Worm (Caenorhabditis elegans) whole organism, L1 larva: Measurements from ENCODE around the gene twk-43.

ENCODE experiments used
- C16A3.4 ChIP-seq: fragments of 150-350 bp; optimal IDR thresholded peaks from 2 replicates; lab custom pipeline; 2014; ENCODE audit warnings: missing biosample characterization, missing genetic modification characterization
- C34B4.2 ChIP-seq: sonication (generic microtip); optimal IDR thresholded peaks from 2 replicates; lab custom pipeline; 2017; ENCODE audit warnings: mild to moderate bottlenecking, missing genetic modification characterization, missing compliant biosample characterization
- F16B12.6 ChIP-seq: fragments of 150-350 bp; optimal IDR thresholded peaks from 2 replicates; lab custom pipeline; 2014; ENCODE audit warnings: missing biosample characterization, missing genetic modification characterization
- aha-1 ChIP-seq: fragments of 150-350 bp; optimal IDR thresholded peaks from 2 replicates; lab custom pipeline; 2014; ENCODE audit warnings: missing biosample characterization, missing genetic modification characterization
- aly-2 ChIP-seq: fragments of 150-350 bp; optimal IDR thresholded peaks from 2 replicates; lab custom pipeline; 2014; ENCODE audit warnings: missing biosample characterization, missing genetic modification characterization
- blmp-1 ChIP-seq: fragments of 150-350 bp; optimal IDR thresholded peaks from 2 replicates; lab custom pipeline; 2014; ENCODE audit warnings: missing biosample characterization, missing genetic modification characterization
- ceh-8 ChIP-seq: fragments of 200-800 bp; sonication (Bioruptor generic); optimal IDR thresholded peaks from 2 replicates; lab custom pipeline; 2018; ENCODE audit warnings: mild to moderate bottlenecking, missing genetic modification characterization, moderate library complexity, missing compliant biosample characterization
- ceh-82 ChIP-seq, 3 experiments: fragments of 150-350 bp in 1 of 3; sonication (generic microtip) in 2 of 3; optimal IDR thresholded peaks; 2 replicates each; lab custom pipeline; 2014 to 2017; ENCODE audit warnings: missing biosample characterization in 3 of 3, missing genetic modification characterization in 3 of 3
- ceh-90 ChIP-seq: sonication (generic microtip); optimal IDR thresholded peaks from 2 replicates; lab custom pipeline; 2016; ENCODE audit warnings: missing genetic modification characterization, missing compliant biosample characterization
- ces-1 ChIP-seq: fragments of 150-350 bp; optimal IDR thresholded peaks from 2 replicates; lab custom pipeline; 2014; ENCODE audit warnings: missing biosample characterization, missing genetic modification reagents, missing genetic modification characterization
- efl-1 ChIP-seq, 4 experiments: fragments of 150-350 bp; optimal IDR thresholded peaks in 3 of 4; peaks in 1 of 4; 1 replicate in 1 of 4; 2 replicates in 3 of 4; lab custom pipeline; 2014; ENCODE audit warnings: missing biosample characterization in 2 of 4, missing genetic modification characterization in 2 of 4, missing genetic modification reagents in 2 of 4
- efl-3 ChIP-seq: fragments of 200-800 bp; sonication (Bioruptor generic); optimal IDR thresholded peaks from 2 replicates; lab custom pipeline; 2018; ENCODE audit warnings: mild to moderate bottlenecking, missing genetic modification characterization, missing compliant biosample characterization
- egl-13 ChIP-seq: sonication (generic microtip); optimal IDR thresholded peaks from 2 replicates; lab custom pipeline; 2016; ENCODE audit warnings: missing genotype, missing genetic modification reagents, missing genetic modification characterization, missing compliant biosample characterization
- elt-3 ChIP-seq, 6 experiments: fragments of 150-350 bp in 1 of 6; sonication (generic microtip); optimal IDR thresholded peaks; 2 replicates each; lab custom pipeline; 2017 to 2018; ENCODE audit warnings: missing biosample characterization in 6 of 6, missing genetic modification characterization in 6 of 6, inconsistent platforms in 1 of 6
- fkh-4 ChIP-seq: sonication (generic microtip); optimal IDR thresholded peaks from 2 replicates; lab custom pipeline; 2016; ENCODE audit warnings: missing compliant biosample characterization, missing genetic modification characterization, borderline replicate concordance
- hlh-17 ChIP-seq: fragments of 200-800 bp; sonication (Bioruptor generic); optimal IDR thresholded peaks from 2 replicates; lab custom pipeline; 2018; ENCODE audit warnings: missing genetic modification characterization, mild to moderate bottlenecking, missing compliant biosample characterization, moderate library complexity, borderline replicate concordance
- hlh-4 ChIP-seq: sonication (generic microtip); optimal IDR thresholded peaks from 2 replicates; lab custom pipeline; 2016; ENCODE audit warnings: mild to moderate bottlenecking, missing genetic modification characterization, missing compliant biosample characterization
- irx-1 ChIP-seq: sonication (generic microtip); optimal IDR thresholded peaks from 2 replicates; lab custom pipeline; 2016; ENCODE audit warnings: missing genetic modification characterization, missing compliant biosample characterization
- lin-14 ChIP-seq: fragments of 200-800 bp; sonication (Bioruptor generic); optimal IDR thresholded peaks from 2 replicates; lab custom pipeline; 2018; ENCODE audit warnings: mild to moderate bottlenecking, missing genetic modification characterization, moderate library complexity, missing compliant biosample characterization
- lin-15B ChIP-seq: fragments of 150-350 bp; sonication (generic microtip); optimal IDR thresholded peaks from 3 replicates; lab custom pipeline; 2014; ENCODE audit warnings: missing biosample characterization, missing genetic modification characterization
- lin-39 ChIP-seq: fragments of 150-350 bp; optimal IDR thresholded peaks from 2 replicates; lab custom pipeline; 2014; ENCODE audit warnings: missing biosample characterization, missing genetic modification reagents, missing genetic modification characterization
- lir-3 ChIP-seq: sonication (generic microtip); optimal IDR thresholded peaks from 2 replicates; lab custom pipeline; 2016; ENCODE audit warnings: mild to moderate bottlenecking, missing genetic modification characterization, moderate library complexity, missing compliant biosample characterization; ENCODE audit not compliant: poor library complexity
- lsy-2 ChIP-seq, 2 experiments: fragments of 150-350 bp; optimal IDR thresholded peaks; 2 replicates each; lab custom pipeline; 2014; ENCODE audit warnings: missing biosample characterization in 2 of 2, missing genetic modification characterization in 2 of 2
- mab-9 ChIP-seq: fragments of 200-800 bp; sonication (Bioruptor generic); IDR thresholded peaks from 2 replicates; pipeline ENCODE4 v1.3.6; 2022; ENCODE audit warnings: missing genetic modification reagents, missing genetic modification characterization, missing compliant biosample characterization
- nhr-19 ChIP-seq: fragments of 200-800 bp; sonication (Bioruptor generic); conservative IDR thresholded peaks from 2 replicates; pipeline ENCODE4 v1.3.6; 2022; ENCODE audit warnings: missing genetic modification characterization, missing compliant biosample characterization
- nhr-20 ChIP-seq: sonication (generic microtip); optimal IDR thresholded peaks from 2 replicates; lab custom pipeline; 2016; ENCODE audit warnings: mild to moderate bottlenecking, missing genetic modification characterization, missing compliant biosample characterization
- nhr-237 ChIP-seq: fragments of 150-350 bp; optimal IDR thresholded peaks from 2 replicates; lab custom pipeline; 2014; ENCODE audit warnings: missing biosample characterization, missing genetic modification characterization
- nhr-47 ChIP-seq: sonication (generic microtip); optimal IDR thresholded peaks from 2 replicates; lab custom pipeline; 2016; ENCODE audit warnings: mild to moderate bottlenecking, missing genetic modification characterization, moderate library complexity, missing compliant biosample characterization
- nhr-76 ChIP-seq: sonication (generic microtip); optimal IDR thresholded peaks from 2 replicates; lab custom pipeline; 2017; ENCODE audit warnings: missing biosample characterization, missing genetic modification characterization
- nhr-77 ChIP-seq: fragments of 150-350 bp; optimal IDR thresholded peaks from 2 replicates; lab custom pipeline; 2014; ENCODE audit warnings: missing biosample characterization, missing genetic modification characterization
- nhr-84 ChIP-seq: sonication (generic microtip); optimal IDR thresholded peaks from 2 replicates; lab custom pipeline; 2017; ENCODE audit warnings: missing biosample characterization, missing genetic modification characterization
- nhr-85 ChIP-seq: sonication (generic microtip); peaks from one replicate; lab custom pipeline; 2016; ENCODE audit warnings: missing genetic modification characterization, inconsistent platforms, missing compliant biosample characterization
- nhr-90 ChIP-seq: sonication (generic microtip); optimal IDR thresholded peaks from 2 replicates; lab custom pipeline; 2016; ENCODE audit warnings: mild to moderate bottlenecking, missing genetic modification characterization, missing compliant biosample characterization; ENCODE audit not compliant: poor library complexity
- pax-3 ChIP-seq: fragments of 200-800 bp; sonication (Bioruptor generic); optimal IDR thresholded peaks from 2 replicates; lab custom pipeline; 2018; ENCODE audit warnings: mild to moderate bottlenecking, missing genetic modification characterization, moderate library complexity, missing compliant biosample characterization
- pqm-1 ChIP-seq: sonication (generic microtip); optimal IDR thresholded peaks from 3 replicates; lab custom pipeline; 2017; ENCODE audit warnings: missing biosample characterization, missing genetic modification characterization
- rnt-1 ChIP-seq: sonication (generic microtip); optimal IDR thresholded peaks from 2 replicates; lab custom pipeline; 2016; ENCODE audit warnings: mild to moderate bottlenecking, missing genetic modification characterization, moderate library complexity, missing compliant biosample characterization
- skn-1 ChIP-seq: fragments of 150-350 bp; optimal IDR thresholded peaks from 2 replicates; lab custom pipeline; 2014; ENCODE audit warnings: missing biosample characterization, missing genetic modification characterization
- snpc-4 ChIP-seq: fragments of 150-350 bp; optimal IDR thresholded peaks from 2 replicates; lab custom pipeline; 2014; ENCODE audit warnings: missing biosample characterization, missing genetic modification characterization
- snu-23 ChIP-seq: sonication (generic microtip); optimal IDR thresholded peaks from 2 replicates; lab custom pipeline; 2016; ENCODE audit warnings: missing genetic modification characterization, missing compliant biosample characterization
- sox-4 ChIP-seq: sonication (generic microtip); optimal IDR thresholded peaks from 2 replicates; lab custom pipeline; 2016; ENCODE audit warnings: missing genetic modification characterization, missing compliant biosample characterization
- sptf-1 ChIP-seq: fragments of 150-350 bp; optimal IDR thresholded peaks from 2 replicates; lab custom pipeline; 2014; ENCODE audit warnings: missing biosample characterization, missing genetic modification characterization
- sup-37 ChIP-seq: fragments of 200-800 bp; sonication (Bioruptor generic); optimal IDR thresholded peaks from 2 replicates; lab custom pipeline; 2018; ENCODE audit warnings: mild to moderate bottlenecking, missing genetic modification characterization, missing compliant biosample characterization
- swsn-7 ChIP-seq: sonication (generic microtip); optimal IDR thresholded peaks from 2 replicates; lab custom pipeline; 2016; ENCODE audit warnings: missing genetic modification characterization, missing compliant biosample characterization
- tbx-2 ChIP-seq: sonication (generic microtip); optimal IDR thresholded peaks from 2 replicates; lab custom pipeline; 2016; ENCODE audit warnings: missing genetic modification characterization, missing compliant biosample characterization
- unc-130 ChIP-seq: fragments of 150-350 bp; optimal IDR thresholded peaks from 2 replicates; lab custom pipeline; 2017; ENCODE audit warnings: missing biosample characterization, missing genetic modification characterization, inconsistent platforms
- unc-98 ChIP-seq: fragments of 200-800 bp; sonication (Bioruptor generic); IDR thresholded peaks from 2 replicates; pipeline ENCODE4 v1.3.6; 2022; ENCODE audit warnings: missing genetic modification characterization, missing compliant biosample characterization
- vab-15 ChIP-seq: sonication (generic microtip); optimal IDR thresholded peaks from 2 replicates; lab custom pipeline; 2017; ENCODE audit warnings: missing genotype, mild to moderate bottlenecking, missing genetic modification characterization, missing compliant biosample characterization
- zag-1 ChIP-seq: fragments of 150-350 bp; optimal IDR thresholded peaks from 2 replicates; lab custom pipeline; 2014; ENCODE audit warnings: missing biosample characterization, missing genetic modification characterization
- zip-4 ChIP-seq: fragments of 200-800 bp; sonication (Bioruptor generic); optimal IDR thresholded peaks from 2 replicates; lab custom pipeline; 2018; ENCODE audit warnings: mild to moderate bottlenecking, missing genetic modification characterization, moderate library complexity, missing compliant biosample characterization
- ztf-4 ChIP-seq: fragments of 150-350 bp; optimal IDR thresholded peaks from 2 replicates; lab custom pipeline; 2014; ENCODE audit warnings: missing biosample characterization, missing genetic modification characterization

twk-43 gene

ce11 chrV:13391378-13392258, 45.5 kb downstream of the twk-43 start, which contains the start of gene somi-1 (continued):
- no peak for TF ChIP-seq ztf-4 (tag; lab: Kevin White, UChicago)
- TF ChIP-seq irx-1 (tag; lab: Kevin White, UChicago) = no peak
- no peak for TF ChIP-seq tbx-2 (tag; lab: Kevin White, UChicago)
- TF ChIP-seq lin-39 (tag; lab: Kevin White, UChicago) = no peak
- no peak for TF ChIP-seq vab-15 (tag; lab: Kevin White, UChicago)
- TF ChIP-seq lin-14 (GFP tag; lab: Kevin White, UChicago) = peak; percentile 53
- TF ChIP-seq mab-9 (GFP tag; lab: Robert Waterston, UW) = no peak
- TF ChIP-seq egl-13 = no peak
- no peak for TF ChIP-seq unc-130 (tag; lab: Kevin White, UChicago)
- peak; percentile 44 for TF ChIP-seq ces-1 (GFP tag; lab: Kevin White, UChicago)
- TF ChIP-seq lsy-2 (tag; optimal IDR thresholded peaks at IDR 0.05; lab: Kevin White, UChicago) = peak in 1 of 2 experiments; percentile 16
- TF ChIP-seq nhr-20 (tag; lab: Kevin White, UChicago) = peak; percentile 45
- no peak for TF ChIP-seq ceh-90 (tag; lab: Kevin White, UChicago)
- peak in 1 of 6 experiments; percentile 28 for TF ChIP-seq elt-3 (tag; optimal IDR thresholded peaks at IDR 0.05; lab: Kevin White, UChicago)
- TF ChIP-seq lir-3 = no peak
- no peak for TF ChIP-seq nhr-84 (tag; lab: Kevin White, UChicago)
- TF ChIP-seq unc-98 (GFP tag; lab: Robert Waterston, UW) = no peak
- no peak for TF ChIP-seq C34B4.2
- TF ChIP-seq pqm-1 = no peak
- TF ChIP-seq snu-23 = peak; percentile 11
- no peak for TF ChIP-seq snpc-4 (tag; lab: Kevin White, UChicago)
- TF ChIP-seq nhr-77 = no peak
- no peak for TF ChIP-seq zag-1 (tag; lab: Kevin White, UChicago)
- no peak for TF ChIP-seq fkh-4
- no peak for TF ChIP-seq aly-2 (tag; lab: Kevin White, UChicago)
- no peak for TF ChIP-seq C16A3.4 (tag; lab: Kevin White, UChicago)
- no peak for TF ChIP-seq aha-1
- no peak for TF ChIP-seq nhr-76 (tag; lab: Kevin White, UChicago)
- TF ChIP-seq hlh-17 (GFP tag; lab: Kevin White, UChicago) = no peak
- no peak for TF ChIP-seq zip-4 (GFP tag; lab: Kevin White, UChicago)
- no peak for TF ChIP-seq sup-37
- no peak for TF ChIP-seq sox-4 (tag; lab: Kevin White, UChicago)
- no peak for TF ChIP-seq ceh-8
- TF ChIP-seq, all 84 proteins: peak for 16

ce11 chrV:13393333-13393803, 47.3 kb downstream of the twk-43 start:
- no peak for TF ChIP-seq mab-9 (GFP tag; lab: Robert Waterston, UW)
- peak; percentile 18 for TF ChIP-seq nhr-47 (tag; lab: Kevin White, UChicago)
- TF ChIP-seq unc-98 (GFP tag; lab: Robert Waterston, UW) = no peak
- peak; percentile 49; the same call in 1 of the 2 replicates for TF ChIP-seq nhr-19 (GFP tag; lab: Robert Waterston, UW)
- TF ChIP-seq hlh-4 (tag; lab: Kevin White, UChicago) = no peak
- TF ChIP-seq sptf-1 (tag; lab: Kevin White, UChicago) = no peak
- TF ChIP-seq blmp-1 (tag; lab: Kevin White, UChicago) = peak; percentile 74
- no peak for TF ChIP-seq nhr-77
- TF ChIP-seq lin-14 (GFP tag; lab: Kevin White, UChicago) = peak; percentile 46
- no peak for TF ChIP-seq F16B12.6 (tag; lab: Kevin White, UChicago)
- TF ChIP-seq ces-1 (GFP tag; lab: Kevin White, UChicago) = no peak
- TF ChIP-seq nhr-237 = no peak
- TF ChIP-seq tbx-2 (tag; lab: Kevin White, UChicago) = no peak
- no peak for TF ChIP-seq efl-1 (optimal IDR thresholded peaks at IDR 0.05; lab: Kevin White, UChicago)
- TF ChIP-seq efl-1 (GFP tag; optimal IDR thresholded peaks at IDR 0.05 in 1 of 2; lab: Kevin White, UChicago) = peak in 1 of 2 experiments; percentile 92
- TF ChIP-seq vab-15 (tag; lab: Kevin White, UChicago) = no peak
- no peak for TF ChIP-seq ceh-82 (tag; optimal IDR thresholded peaks at IDR 0.05; lab: Kevin White, UChicago)
- peak; percentile 49 for TF ChIP-seq snu-23
- TF ChIP-seq pax-3 (tag; lab: Kevin White, UChicago) = no peak
- TF ChIP-seq rnt-1 = peak; percentile 79
- peak; percentile 36 for TF ChIP-seq swsn-7
- peak; percentile 25 for TF ChIP-seq nhr-20 (tag; lab: Kevin White, UChicago)
- no peak for TF ChIP-seq nhr-90 (tag; lab: Kevin White, UChicago)
- peak; percentile 53 for TF ChIP-seq nhr-85 (tag; lab: Kevin White, UChicago)
- no peak for TF ChIP-seq lin-15B
- TF ChIP-seq skn-1 (tag; lab: Kevin White, UChicago) = no peak
- TF ChIP-seq efl-3 (GFP tag; lab: Kevin White, UChicago) = no peak
